Worm (Caenorhabditis elegans): ENCODE measurements around the gene dgk-1.

dgk-1 gene

DNA sequence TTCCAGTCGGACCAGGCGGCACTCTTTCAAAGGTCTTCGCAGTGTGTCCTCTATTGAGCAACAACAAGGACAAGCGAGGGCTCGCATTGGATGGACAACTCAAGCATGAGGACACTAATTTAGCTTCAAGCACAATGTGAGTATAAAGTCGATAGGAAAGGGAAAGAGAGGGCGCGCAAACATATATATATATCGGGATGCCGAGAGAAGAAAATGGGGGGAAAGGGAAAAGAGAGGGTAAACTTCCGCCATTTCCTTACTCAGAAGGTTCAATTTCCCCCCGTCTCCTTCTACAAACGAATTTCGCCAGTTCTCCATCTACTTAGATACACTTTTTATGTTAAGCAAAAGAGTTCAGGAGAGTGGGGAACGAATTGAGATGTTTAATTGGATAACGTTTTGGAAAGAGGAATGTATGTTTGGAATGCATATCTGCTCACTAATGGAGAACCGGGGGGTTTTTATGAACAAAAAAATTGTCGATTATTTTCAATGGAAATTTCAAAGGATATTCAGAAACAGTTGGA is 38.6 kb downstream of the dgk-1 start:
- TF ChIP-seq elt-1 (tag; optimal IDR thresholded peaks at IDR 0.05; ENCODE audit: borderline replicate concordance, insufficient read depth) (no peak), unc-120 (tag; optimal IDR thresholded peaks at IDR 0.05; ENCODE audit: poor library complexity, severe bottlenecking) (no peak), mls-2 (tag; optimal IDR thresholded peaks at IDR 0.05) (peak; percentile 33), sptf-1 (tag; optimal IDR thresholded peaks at IDR 0.05) (no peak), ces-1 (GFP tag; optimal IDR thresholded peaks at IDR 0.05) (peak; percentile 52), lin-32 (GFP tag; optimal IDR thresholded peaks at IDR 0.05) (no peak)

DNA sequence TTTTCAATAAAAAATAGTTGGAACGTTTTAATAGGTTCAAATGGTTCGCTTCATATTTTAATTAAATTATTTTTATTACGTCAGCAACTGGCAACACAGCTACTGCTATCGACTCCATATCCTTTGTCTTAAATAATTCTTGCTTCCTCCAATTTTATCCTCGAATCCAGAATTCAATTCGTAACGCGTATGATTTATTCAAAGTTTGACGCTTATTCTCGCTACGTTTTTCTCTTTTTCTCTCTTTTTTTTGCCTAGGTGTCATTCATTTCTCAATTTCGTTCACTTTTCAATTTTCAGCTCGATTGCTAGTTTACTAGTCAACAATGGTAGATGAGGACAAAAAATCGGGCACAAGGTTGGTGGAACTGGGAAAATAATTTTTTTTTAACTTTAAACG is 40.8 kb downstream of the dgk-1 start, which contains the start of gene arr-1:
Gene arr-1, plus strand, starts transcription at position 301 of the 400 bp plus-strand sequence.
- no peak for TF ChIP-seq nhr-2 (tag; optimal IDR thresholded peaks at IDR 0.05)
- no peak for TF ChIP-seq blmp-1 (tag; optimal IDR thresholded peaks at IDR 0.05)
- no peak for TF ChIP-seq snpc-4 (tag; optimal IDR thresholded peaks at IDR 0.05)
- no peak for TF ChIP-seq unc-120 (tag; optimal IDR thresholded peaks at IDR 0.05; ENCODE audit: poor library complexity, severe bottlenecking)
- TF ChIP-seq elt-3 (tag; optimal IDR thresholded peaks at IDR 0.05), result no peak
- TF ChIP-seq M03D4.4 (tag; optimal IDR thresholded peaks at IDR 0.05), result no peak
- TF ChIP-seq nhr-237 (tag; optimal IDR thresholded peaks at IDR 0.05), result no peak
- TF ChIP-seq pha-4 (tag; optimal IDR thresholded peaks at IDR 0.05), result no peak
- TF ChIP-seq drap-1 (GFP tag; optimal IDR thresholded peaks at IDR 0.05), result no peak
- TF ChIP-seq bed-3 (GFP tag; optimal IDR thresholded peaks at IDR 0.05), result no peak
- no peak for TF ChIP-seq flh-1 (GFP tag; optimal IDR thresholded peaks at IDR 0.05)

DNA sequence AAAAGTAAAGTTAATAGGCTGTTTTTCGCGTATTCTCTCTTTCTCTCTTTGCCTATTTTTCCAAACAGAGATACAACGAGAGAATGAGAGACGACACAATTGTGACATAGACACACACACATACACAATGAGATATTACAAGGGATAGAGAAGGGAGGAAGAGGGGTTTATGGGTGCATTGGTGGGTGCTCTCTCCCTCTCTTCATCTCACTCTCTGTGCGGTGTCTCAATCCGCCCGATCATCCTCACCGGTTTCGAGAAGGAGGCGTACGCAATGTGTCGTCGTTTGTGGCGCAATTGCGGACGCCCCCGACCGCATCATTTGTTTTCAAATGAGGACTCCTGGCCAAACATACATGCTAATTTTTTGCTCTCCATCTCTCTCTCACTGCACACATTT is 41.8 kb downstream of the dgk-1 start:
- TF ChIP-seq sem-2 (GFP tag; optimal IDR thresholded peaks at IDR 0.05) (no peak), hlh-1 (tag; optimal IDR thresholded peaks at IDR 0.05) (peak; percentile 68), lsy-2 (tag; optimal IDR thresholded peaks at IDR 0.05) (peak; percentile 79), flh-1 (GFP tag; optimal IDR thresholded peaks at IDR 0.05) (no peak), nhr-28 (tag; optimal IDR thresholded peaks at IDR 0.05) (no peak), drap-1 (GFP tag; optimal IDR thresholded peaks at IDR 0.05) (peak; percentile 87), mab-5 (tag; optimal IDR thresholded peaks at IDR 0.05) (no peak), M03D4.4 (tag; optimal IDR thresholded peaks at IDR 0.05) (peak; percentile 71), zip-8 (tag; optimal IDR thresholded peaks at IDR 0.05) (no peak), bed-3 (GFP tag; optimal IDR thresholded peaks at IDR 0.05) (peak; percentile 29), nhr-12 (tag; optimal IDR thresholded peaks at IDR 0.05) (no peak), mls-2 (tag; optimal IDR thresholded peaks at IDR 0.05) (peak; percentile 91), ceh-39 (tag; optimal IDR thresholded peaks at IDR 0.05) (peak; percentile 41), pha-4 (tag; optimal IDR thresholded peaks at IDR 0.05) (peak; percentile 90), cnd-1 (tag; optimal IDR thresholded peaks at IDR 0.05) (peak; percentile 71), nhr-237 (tag; optimal IDR thresholded peaks at IDR 0.05) (peak; percentile 90), ham-2 (GFP tag; optimal IDR thresholded peaks at IDR 0.05) (peak; percentile 37), ces-1 (GFP tag; optimal IDR thresholded peaks at IDR 0.05) (peak; percentile 96), nhr-2 (tag; optimal IDR thresholded peaks at IDR 0.05) (peak; percentile 69), elt-3 (tag; optimal IDR thresholded peaks at IDR 0.05) (peak; percentile 29), unc-120 (tag; optimal IDR thresholded peaks at IDR 0.05; ENCODE audit: poor library complexity, severe bottlenecking) (peak; percentile 98), snpc-4 (tag; optimal IDR thresholded peaks at IDR 0.05) (no peak), ztf-11 (tag; optimal IDR thresholded peaks at IDR 0.05) (peak; percentile 76), lin-13 (tag; optimal IDR thresholded peaks at IDR 0.05) (peak; percentile 85), mep-1 (tag; optimal IDR thresholded peaks at IDR 0.05) (peak; percentile 91), unc-62 (GFP tag; optimal IDR thresholded peaks at IDR 0.05) (peak; percentile 93), ceh-43 (GFP tag; optimal IDR thresholded peaks at IDR 0.05) (peak; percentile 4), unc-39 (tag; optimal IDR thresholded peaks at IDR 0.05) (peak; percentile 40), tbx-8 (GFP tag; optimal IDR thresholded peaks at IDR 0.05) (peak; percentile 25), ceh-83 (GFP tag; optimal IDR thresholded peaks at IDR 0.05) (no peak), elt-1 (tag; optimal IDR thresholded peaks at IDR 0.05; ENCODE audit: borderline replicate concordance, insufficient read depth) (peak; percentile 56), lin-32 (GFP tag; optimal IDR thresholded peaks at IDR 0.05) (peak; percentile 6), blmp-1 (tag; optimal IDR thresholded peaks at IDR 0.05) (no peak), sptf-1 (tag; optimal IDR thresholded peaks at IDR 0.05) (peak; percentile 85), nhr-76 (tag; optimal IDR thresholded peaks at IDR 0.05) (no peak)
